Fruit fly (Drosophila melanogaster): ENCODE data around the gene CG4849.

- TF ChIP-seq Sox15 (GFP tag; optimal IDR thresholded peaks at IDR 0.05) (no peak), CG11902 (GFP tag; optimal IDR thresholded peaks at IDR 0.05) (no peak), Eip78C (GFP tag) (no peak), fd85E (GFP tag; optimal IDR thresholded peaks at IDR 0.05) (no peak), CG6276 (GFP tag; optimal IDR thresholded peaks at IDR 0.05) (no peak), svp (GFP tag) (no peak), CG11762 (GFP tag; optimal IDR thresholded peaks at IDR 0.05; ENCODE audit: insufficient read depth) (no peak), CG6808 (GFP tag; optimal IDR thresholded peaks at IDR 0.05) (no peak), CG9139 (GFP tag; optimal IDR thresholded peaks at IDR 0.05) (no peak), net (GFP tag; optimal IDR thresholded peaks at IDR 0.05) (no peak), Hr39 (GFP tag; optimal IDR thresholded peaks at IDR 0.05) (no peak), Eip75B (GFP tag; optimal IDR thresholded peaks at IDR 0.05) (no peak), Blimp-1 (GFP tag; optimal IDR thresholded peaks at IDR 0.05) (no peak)
These were observed 24.6 kb downstream of the CG4849 start for dm6 chr3R:27987772-27988171.
